Worm (Caenorhabditis elegans) whole organism, midembryonic: ENCODE data around the gene H11E01.3.

Experiments used
- T22C8.4 ChIP-seq: fragments of 200-800 bp; sonication (Bioruptor generic); IDR thresholded peaks from 2 replicates; pipeline ENCODE4 v1.3.6; 2022; ENCODE audit warnings: missing genetic modification characterization, missing compliant biosample characterization
- klf-2 ChIP-seq: fragments of 200-800 bp; sonication (Bioruptor generic); conservative IDR thresholded peaks from 2 replicates; pipeline ENCODE4 v1.3.6; 2022; ENCODE audit warnings: missing genetic modification reagents, missing genetic modification characterization, missing compliant biosample characterization
- med-1 ChIP-seq: sonication (generic microtip); optimal IDR thresholded peaks from 2 replicates; lab custom pipeline; 2017; ENCODE audit warnings: missing genetic modification characterization, mild to moderate bottlenecking, missing compliant biosample characterization, antibody characterized with exemption, missing genetic modification reagents; ENCODE audit not compliant: insufficient read depth
- tab-1 ChIP-seq: fragments of 200-800 bp; sonication (Bioruptor generic); IDR thresholded peaks from 2 replicates; pipeline ENCODE4 v1.3.6; 2022; ENCODE audit warnings: missing genetic modification characterization, missing compliant biosample characterization
- ztf-29 ChIP-seq: fragments of 200-800 bp; sonication (Bioruptor generic); IDR thresholded peaks from 2 replicates; pipeline ENCODE4 v1.3.6; 2022; ENCODE audit warnings: missing genetic modification reagents, missing genetic modification characterization, missing compliant biosample characterization

ce11 chrX:1599294-1599693, 5.4 kb upstream of the H11E01.3 start:
- no peak for TF ChIP-seq med-1 (GFP tag; lab: Kevin White, UChicago)
- no peak for TF ChIP-seq T22C8.4 (GFP tag; lab: Robert Waterston, UW)
- no peak for TF ChIP-seq ztf-29 (GFP tag; lab: Robert Waterston, UW)
- no peak for TF ChIP-seq tab-1 (GFP tag; lab: Robert Waterston, UW)
- TF ChIP-seq klf-2 (GFP tag; lab: Robert Waterston, UW) = no peak
